Fruit fly (Drosophila melanogaster) whole organism, embryonic: ENCODE results near the gene Ccz1.
A peak's percentile ranks its signal among the peaks of the same experiment; 100 is the strongest.

Experiments used
- ATbp ChIP-seq: fragments of 200-800 bp; sonication (Bioruptor generic); optimal IDR thresholded peaks from 2 replicates; lab custom pipeline; 2017; ENCODE audit warnings: missing biosample characterization, mild to moderate bottlenecking, missing genetic modification characterization, missing genetic modification reagents
- Bdp1 ChIP-seq: fragments of 200-800 bp; sonication (Bioruptor generic); optimal IDR thresholded peaks from 3 replicates; lab custom pipeline; 2016; ENCODE audit warnings: missing biosample characterization, missing genetic modification characterization
- CG1024 ChIP-seq: fragments of 200-800 bp; sonication (Bioruptor generic); IDR thresholded peaks from 2 replicates; pipeline ENCODE4 v1.3.6; 2022; ENCODE audit warnings: missing biosample characterization, missing genetic modification characterization
- CG11093 ChIP-seq: fragments of 200-800 bp; sonication (Bioruptor generic); IDR thresholded peaks from 3 replicates; pipeline ENCODE4 v1.3.6; 2022; ENCODE audit warnings: missing biosample characterization, missing genetic modification characterization
- CG11695 ChIP-seq: fragments of 200-800 bp; sonication (Bioruptor generic); IDR thresholded peaks from 3 replicates; pipeline ENCODE4 v1.3.6; 2022; ENCODE audit warnings: missing biosample characterization, missing genetic modification characterization
- CG11723 ChIP-seq: fragments of 200-800 bp; sonication (Bioruptor generic); optimal IDR thresholded peaks from 2 replicates; lab custom pipeline; 2017; ENCODE audit warnings: missing biosample characterization, mild to moderate bottlenecking, missing genetic modification characterization
- CG1233 ChIP-seq: fragments of 200-800 bp; sonication (Bioruptor generic); optimal IDR thresholded peaks from 4 replicates; lab custom pipeline; 2018; ENCODE audit warnings: missing biosample characterization, mild to moderate bottlenecking, missing genetic modification characterization
- CG17361 ChIP-seq: fragments of 200-800 bp; sonication (Bioruptor generic); IDR thresholded peaks from 3 replicates; pipeline ENCODE4 v1.3.6; 2022; ENCODE audit warnings: missing biosample characterization, missing genetic modification characterization
- CG17912 ChIP-seq: fragments of 200-800 bp; sonication (Bioruptor generic); optimal IDR thresholded peaks from 2 replicates; lab custom pipeline; 2018; ENCODE audit warnings: missing biosample characterization, mild to moderate bottlenecking, missing genetic modification characterization
- CG18262 ChIP-seq: fragments of 200-800 bp; optimal IDR thresholded peaks from 3 replicates; lab custom pipeline; 2019; ENCODE audit warnings: missing biosample characterization, mild to moderate bottlenecking, missing genetic modification characterization, moderate library complexity
- CG18599 ChIP-seq: fragments of 200-800 bp; sonication (Bioruptor generic); optimal IDR thresholded peaks from 3 replicates; lab custom pipeline; 2017; ENCODE audit warnings: missing biosample characterization, missing genetic modification characterization, mild to moderate bottlenecking, moderate library complexity, missing genetic modification reagents
- CG2120 ChIP-seq: fragments of 200-800 bp; sonication (Bioruptor generic); optimal IDR thresholded peaks from 3 replicates; lab custom pipeline; 2016; ENCODE audit warnings: missing biosample characterization, missing genetic modification characterization
- CG31365 ChIP-seq: fragments of 200-800 bp; sonication (Bioruptor generic); optimal IDR thresholded peaks from 2 replicates; lab custom pipeline; 2018; ENCODE audit warnings: missing biosample characterization, mild to moderate bottlenecking, missing genetic modification characterization
- CG4360 ChIP-seq: fragments of 200-800 bp; sonication (Bioruptor generic); IDR thresholded peaks from 2 replicates; pipeline ENCODE4 v1.3.6; 2022; ENCODE audit warnings: missing biosample characterization, missing genetic modification characterization
- CG5953 ChIP-seq: fragments of 200-800 bp; sonication (Bioruptor generic); IDR thresholded peaks from 2 replicates; pipeline ENCODE4 v1.3.6; 2022; ENCODE audit warnings: missing biosample characterization, missing genetic modification characterization
- CTCF ChIP-seq: fragments of 200-800 bp; sonication (Bioruptor generic); optimal IDR thresholded peaks from 2 replicates; lab custom pipeline; 2017; ENCODE audit warnings: missing biosample characterization, mild to moderate bottlenecking, missing genetic modification characterization, moderate library complexity
- E2f2 ChIP-seq: fragments of 200-800 bp; sonication (Bioruptor generic); IDR thresholded peaks from 2 replicates; pipeline ENCODE4 v1.3.6; 2022; ENCODE audit warnings: missing biosample characterization, missing genetic modification characterization
- HmgD ChIP-seq: fragments of 200-800 bp; sonication (Bioruptor generic); optimal IDR thresholded peaks from 3 replicates; lab custom pipeline; 2016; ENCODE audit warnings: missing biosample characterization, missing genetic modification characterization
- Hr3 ChIP-seq: fragments of 200-800 bp; sonication (Bioruptor generic); optimal IDR thresholded peaks from 3 replicates; lab custom pipeline; 2016; ENCODE audit warnings: missing biosample characterization, missing genetic modification characterization
- MBD-R2 ChIP-seq: fragments of 200-800 bp; sonication (Bioruptor generic); IDR thresholded peaks from 2 replicates; pipeline ENCODE4 v1.3.6; 2022; ENCODE audit warnings: missing biosample characterization, missing genetic modification characterization
- Max ChIP-seq: fragments of 200-800 bp; sonication (Bioruptor generic); optimal IDR thresholded peaks from 2 replicates; lab custom pipeline; 2016; ENCODE audit warnings: missing biosample characterization, mild to moderate bottlenecking, missing genetic modification characterization
- NC2β ChIP-seq: fragments of 200-800 bp; sonication (Bioruptor generic); optimal IDR thresholded peaks from 2 replicates; lab custom pipeline; 2016; ENCODE audit warnings: missing biosample characterization, missing genetic modification characterization
- Oaz ChIP-seq: fragments of 200-800 bp; sonication (Bioruptor generic); IDR thresholded peaks from 2 replicates; pipeline ENCODE4 v1.3.6; 2022; ENCODE audit warnings: missing biosample characterization, missing genetic modification characterization
- PHDP ChIP-seq: fragments of 200-800 bp; sonication (Bioruptor generic); optimal IDR thresholded peaks from 3 replicates; lab custom pipeline; 2018; ENCODE audit warnings: missing biosample characterization, mild to moderate bottlenecking, missing genetic modification characterization, moderate library complexity
- Poxn ChIP-seq: fragments of 200-800 bp; sonication (Bioruptor generic); IDR thresholded peaks from 2 replicates; pipeline ENCODE4 v1.3.6; 2022; ENCODE audit warnings: missing biosample characterization, missing genetic modification characterization
- Ptx1 ChIP-seq: fragments of 200-800 bp; sonication (Bioruptor generic); IDR thresholded peaks from 2 replicates; pipeline ENCODE4 v1.3.6; 2022; ENCODE audit warnings: missing biosample characterization, missing genetic modification characterization
- Sin3A ChIP-seq: fragments of >200 bp; optimal IDR thresholded peaks from 2 replicates; lab custom pipeline; 2018
- Stat92E ChIP-seq, 3 experiments: fragments of >200 bp in 2 of 3; fragments of 200-800 bp in 1 of 3; sonication (Bioruptor generic) in 1 of 3; optimal IDR thresholded peaks; 2 replicates each; lab custom pipeline; 2017 to 2019; ENCODE audit warnings: missing biosample characterization in 3 of 3, missing genetic modification characterization in 3 of 3, mild to moderate bottlenecking in 1 of 3, moderate library complexity in 1 of 3
- Tbp ChIP-seq: fragments of >200 bp; optimal IDR thresholded peaks from 2 replicates; lab custom pipeline; 2018; ENCODE audit warnings: missing biosample characterization, missing genetic modification characterization
- abd-A ChIP-seq: fragments of 200-800 bp; sonication (Bioruptor generic); optimal IDR thresholded peaks from 3 replicates; lab custom pipeline; 2019; ENCODE audit warnings: missing biosample characterization, mild to moderate bottlenecking, missing genetic modification characterization, moderate library complexity
- ap ChIP-seq: fragments of 200-800 bp; sonication (Bioruptor generic); IDR thresholded peaks from 2 replicates; pipeline ENCODE4 v1.3.6; 2022; ENCODE audit warnings: missing biosample characterization, missing genetic modification characterization
- bbx ChIP-seq: fragments of 200-800 bp; sonication (Bioruptor generic); IDR thresholded peaks from 2 replicates; pipeline ENCODE4 v1.3.6; 2022; ENCODE audit warnings: missing biosample characterization, missing genetic modification characterization; ENCODE audit not compliant: partially characterized antibody
- corto ChIP-seq: fragments of 200-800 bp; sonication (Bioruptor generic); optimal IDR thresholded peaks from 2 replicates; lab custom pipeline; 2016; ENCODE audit warnings: missing biosample characterization, mild to moderate bottlenecking, missing genetic modification characterization, moderate library complexity
- dmrt99B ChIP-seq: fragments of 200-800 bp; sonication (Bioruptor generic); optimal IDR thresholded peaks from 2 replicates; lab custom pipeline; 2018; ENCODE audit warnings: missing biosample characterization, mild to moderate bottlenecking, missing genetic modification characterization, moderate library complexity
- ems ChIP-seq: fragments of 200-800 bp; sonication (Bioruptor generic); optimal IDR thresholded peaks from 3 replicates; lab custom pipeline; 2016; ENCODE audit warnings: missing biosample characterization, missing genetic modification characterization
- gcm ChIP-seq: fragments of 200-800 bp; sonication (Bioruptor generic); optimal IDR thresholded peaks from 2 replicates; lab custom pipeline; 2019; ENCODE audit warnings: missing biosample characterization, mild to moderate bottlenecking, missing genetic modification characterization, moderate library complexity
- gt ChIP-seq: fragments of 200-800 bp; sonication (Bioruptor generic); IDR thresholded peaks from 2 replicates; pipeline ENCODE4 v1.3.6; 2022; ENCODE audit warnings: missing biosample characterization, missing genetic modification characterization
- knrl ChIP-seq: fragments of 200-800 bp; sonication (Bioruptor generic); IDR thresholded peaks from 3 replicates; pipeline ENCODE4 v1.3.6; 2022; ENCODE audit warnings: missing biosample characterization, missing genetic modification characterization; ENCODE audit not compliant: partially characterized antibody
- pan ChIP-seq, 4 experiments: fragments of >200 bp in 3 of 4; fragments of 200-800 bp in 1 of 4; sonication (Bioruptor generic) in 1 of 4; optimal IDR thresholded peaks in 3 of 4; IDR thresholded peaks in 1 of 4; 2 replicates each; pipeline versions ENCODE4 v1.3.6 to Lab custom; 2017 to 2022; ENCODE audit warnings: missing biosample characterization in 2 of 4, missing genetic modification characterization in 2 of 4, mixed read lengths in 1 of 4
- pfk ChIP-seq: fragments of 200-800 bp; sonication (Bioruptor generic); optimal IDR thresholded peaks from 2 replicates; lab custom pipeline; 2018; ENCODE audit warnings: missing biosample characterization, mild to moderate bottlenecking, missing genetic modification characterization, moderate library complexity
- psq ChIP-seq: fragments of 200-800 bp; sonication (Bioruptor generic); optimal IDR thresholded peaks from 2 replicates; lab custom pipeline; 2017; ENCODE audit warnings: missing biosample characterization, missing genetic modification characterization
- ranshi ChIP-seq: fragments of 200-800 bp; sonication (Bioruptor generic); IDR thresholded peaks from 2 replicates; pipeline ENCODE4 v1.3.6; 2022; ENCODE audit warnings: missing biosample characterization, missing genetic modification characterization
- repo ChIP-seq: fragments of 200-800 bp; sonication (Bioruptor generic); optimal IDR thresholded peaks from 2 replicates; lab custom pipeline; 2016; ENCODE audit warnings: missing biosample characterization, missing genetic modification characterization
- sd ChIP-seq: fragments of 200-800 bp; sonication (Bioruptor generic); optimal IDR thresholded peaks from 3 replicates; lab custom pipeline; 2018; ENCODE audit warnings: missing biosample characterization, mild to moderate bottlenecking, missing genetic modification characterization, moderate library complexity
- sens-2 ChIP-seq: fragments of 200-800 bp; sonication (Bioruptor generic); IDR thresholded peaks from 2 replicates; pipeline ENCODE4 v1.3.6; 2022; ENCODE audit warnings: missing biosample characterization, missing genetic modification characterization
- tgo ChIP-seq: fragments of 200-800 bp; sonication (Bioruptor generic); IDR thresholded peaks from 3 replicates; pipeline ENCODE4 v1.3.6; 2022; ENCODE audit warnings: missing biosample characterization, missing genetic modification characterization
- tio ChIP-seq: fragments of 200-800 bp; sonication (Bioruptor generic); optimal IDR thresholded peaks from 2 replicates; lab custom pipeline; 2017; ENCODE audit warnings: missing biosample characterization, missing genetic modification characterization, inconsistent platforms
- tna ChIP-seq: fragments of 200-800 bp; sonication (Bioruptor generic); IDR thresholded peaks from 2 replicates; pipeline ENCODE4 v1.3.6; 2022; ENCODE audit warnings: missing biosample characterization, missing genetic modification characterization; ENCODE audit not compliant: partially characterized antibody
- trh ChIP-seq: fragments of 200-800 bp; sonication (Bioruptor generic); optimal IDR thresholded peaks from 2 replicates; lab custom pipeline; 2016; ENCODE audit warnings: missing biosample characterization, missing genetic modification characterization
- tx ChIP-seq: fragments of 200-800 bp; sonication (Bioruptor generic); optimal IDR thresholded peaks from 2 replicates; lab custom pipeline; 2016; ENCODE audit warnings: missing biosample characterization, missing genetic modification characterization
- vnd ChIP-seq: fragments of 200-800 bp; sonication (Bioruptor generic); IDR thresholded peaks from 3 replicates; pipeline ENCODE4 v1.3.6; 2022; ENCODE audit warnings: missing biosample characterization, missing genetic modification characterization; ENCODE audit not compliant: partially characterized antibody

The Ccz1 gene

dm6 chr3L:3902491-3903198 lies 3.7 kb upstream of the Ccz1 start, which contains the start of gene Ubi-p63E (continued):
- TF ChIP-seq Poxn (GFP tag; lab: Robert Waterston, UW) (no peak), Ptx1 (GFP tag; lab: Robert Waterston, UW) (no peak), CTCF (GFP tag; lab: Kevin White, UChicago) (no peak), ATbp (GFP tag; lab: Kevin White, UChicago) (no peak), Max (peak; percentile 29), CG17912 (GFP tag; lab: Kevin White, UChicago) (peak; percentile 88), Tbp (no peak), CG11723 (peak; percentile 31), CG31365 (tag; lab: Kevin White, UChicago) (no peak), sd (tag; lab: Kevin White, UChicago) (no peak), repo (GFP tag; lab: Kevin White, UChicago) (peak; percentile 39), bbx (GFP tag; lab: Robert Waterston, UW) (no peak), Sin3A (lab: Kevin White, UChicago) (no peak), PHDP (tag; lab: Kevin White, UChicago) (peak; percentile 62), ap (GFP tag; lab: Robert Waterston, UW) (no peak), trh (GFP tag; lab: Kevin White, UChicago) (no peak), gcm (GFP tag; lab: Kevin White, UChicago) (no peak), ranshi (GFP tag; lab: Robert Waterston, UW) (no peak), CG4360 (no peak), Bdp1 (GFP tag; lab: Kevin White, UChicago) (peak; percentile 12), ems (GFP tag; lab: Kevin White, UChicago) (peak; percentile 55), CG18599 (GFP tag; lab: Kevin White, UChicago) (peak; percentile 65), Stat92E (GFP tag; optimal IDR thresholded peaks at IDR 0.05; lab: Kevin White, UChicago) (peak in 1 of 3 experiments; percentile 50), knrl (no peak), CG1024 (no peak), CG17361 (no peak), dmrt99B (tag; lab: Kevin White, UChicago) (peak; percentile 64), E2f2 (GFP tag; lab: Robert Waterston, UW) (no peak), Hr3 (peak; percentile 56), tio (GFP tag; lab: Kevin White, UChicago) (peak; percentile 88), psq (GFP tag; lab: Kevin White, UChicago) (no peak), CG11093 (0 out of 3 replicates have a peak, but pooled peaks have one; percentile 24), CG5953 (GFP tag; lab: Robert Waterston, UW) (no peak), gt (GFP tag; lab: Robert Waterston, UW) (no peak), MBD-R2 (GFP tag; lab: Robert Waterston, UW) (no peak), NC2β (GFP tag; lab: Kevin White, UChicago) (peak; percentile 57), tna (no peak), sens-2 (GFP tag; lab: Robert Waterston, UW) (no peak), HmgD (GFP tag; lab: Kevin White, UChicago) (peak; percentile 39), abd-A (tag; lab: Kevin White, UChicago) (peak; percentile 85), tgo (GFP tag; lab: Robert Waterston, UW) (no peak), corto (GFP tag; lab: Kevin White, UChicago) (no peak), CG18262 (peak; percentile 69), tx (GFP tag; lab: Kevin White, UChicago) (peak; percentile 67), CG11695 (no peak), pan (optimal IDR thresholded peaks at IDR 0.05; lab: Kevin White, UChicago) (no peak), pan (GFP tag; optimal IDR thresholded peaks at IDR 0.05 in 1 of 2, IDR thresholded peaks at IDR 0.05 in 1 of 2) (no peak), CG2120 (GFP tag; lab: Kevin White, UChicago) (peak; percentile 81), Oaz (GFP tag; lab: Robert Waterston, UW) (no peak), CG1233 (peak; percentile 27), vnd (GFP tag; lab: Robert Waterston, UW) (no peak), pfk (peak; percentile 34)
